Worm (Caenorhabditis elegans): ENCODE data around the gene F59G1.8.

- TF ChIP-seq F13C5.2 (tag; optimal IDR thresholded peaks at IDR 0.05) (no peak), ets-7 (tag; optimal IDR thresholded peaks at IDR 0.05) (no peak), B0310.2 (tag; optimal IDR thresholded peaks at IDR 0.05) (no peak), flt-1 (GFP tag; IDR thresholded peaks at IDR 0.05) (no peak), tbx-11 (GFP tag; IDR thresholded peaks at IDR 0.05) (no peak), ama-1 (optimal IDR thresholded peaks at IDR 0.05) (no peak), ceh-13 (GFP tag; optimal IDR thresholded peaks at IDR 0.05) (no peak), tbx-37 (GFP tag; conservative IDR thresholded peaks at IDR 0.05) (no peak), ceh-36 (tag; optimal IDR thresholded peaks at IDR 0.05) (no peak), aly-1 (tag; optimal IDR thresholded peaks at IDR 0.05) (no peak), pes-1 (GFP tag; IDR thresholded peaks at IDR 0.05) (no peak), sea-1 (GFP tag; conservative IDR thresholded peaks at IDR 0.05) (no peak), hmbx-1 (tag; optimal IDR thresholded peaks at IDR 0.05) (no peak), hnd-1 (tag; optimal IDR thresholded peaks at IDR 0.05) (no peak)
Measured at ce11 chrII:5892813-5893212, 13.6 kb upstream of the F59G1.8 start.
